Fruit fly (Drosophila melanogaster): ENCODE measurements around the gene CG3164.

CG3164 gene

dm6 chr2L:160581-161452 lies 30.2 kb upstream of the CG3164 start (continued):
- TF ChIP-seq Abd-B (GFP tag; optimal IDR thresholded peaks at IDR 0.05): peak; percentile 25
- no peak for TF ChIP-seq Drgx (GFP tag; IDR thresholded peaks at IDR 0.05)
- TF ChIP-seq bowl (GFP tag; IDR thresholded peaks at IDR 0.05): no peak
- TF ChIP-seq CG17359 (tag; optimal IDR thresholded peaks at IDR 0.05): peak; percentile 91
- TF ChIP-seq org-1 (GFP tag; optimal IDR thresholded peaks at IDR 0.05): peak; percentile 55
- TF ChIP-seq B-H1 (GFP tag; IDR thresholded peaks at IDR 0.05): no peak
- TF ChIP-seq CG3838 (GFP tag; optimal IDR thresholded peaks at IDR 0.05): no peak
- no peak for TF ChIP-seq trem (tag; optimal IDR thresholded peaks at IDR 0.05)
- no peak for TF ChIP-seq CG5953 (GFP tag; IDR thresholded peaks at IDR 0.05)
- no peak for TF ChIP-seq chinmo (GFP tag; IDR thresholded peaks at IDR 0.05; ENCODE audit: partially characterized antibody)
- no peak for TF ChIP-seq otp (GFP tag; IDR thresholded peaks at IDR 0.05)
- no peak for TF ChIP-seq HHEX (GFP tag; optimal IDR thresholded peaks at IDR 0.05)
- TF ChIP-seq CG12299 (tag; optimal IDR thresholded peaks at IDR 0.05): no peak
- no peak for TF ChIP-seq CG4617 (GFP tag; optimal IDR thresholded peaks at IDR 0.05; ENCODE audit: borderline replicate concordance)
- peak; percentile 38 for TF ChIP-seq NC2β (GFP tag; optimal IDR thresholded peaks at IDR 0.05)
- TF ChIP-seq mld (GFP tag; IDR thresholded peaks at IDR 0.05; ENCODE audit: partially characterized antibody): no peak
- peak; percentile 43 for TF ChIP-seq CG17829 (tag; optimal IDR thresholded peaks at IDR 0.05)
- TF ChIP-seq nau (GFP tag; optimal IDR thresholded peaks at IDR 0.05): no peak
- TF ChIP-seq Adf1 (GFP tag; IDR thresholded peaks at IDR 0.05): no peak
- TF ChIP-seq insv (GFP tag; optimal IDR thresholded peaks at IDR 0.05): peak in 1 of 2 experiments; percentile 27
- TF ChIP-seq repo (GFP tag; optimal IDR thresholded peaks at IDR 0.05): no peak
- TF ChIP-seq Poxn (GFP tag; IDR thresholded peaks at IDR 0.05): no peak
- TF ChIP-seq CG31365 (tag; optimal IDR thresholded peaks at IDR 0.05): no peak
- TF ChIP-seq CG10431 (GFP tag; optimal IDR thresholded peaks at IDR 0.05): peak; percentile 50
- TF ChIP-seq CG15011 (GFP tag; optimal IDR thresholded peaks at IDR 0.05): no peak
- TF ChIP-seq croc (GFP tag; conservative IDR thresholded peaks at IDR 0.05): no peak; the same call in 2 of the 3 replicates
- TF ChIP-seq Sox100B (GFP tag; optimal IDR thresholded peaks at IDR 0.05): no peak
- TF ChIP-seq CG7839 (tag; optimal IDR thresholded peaks at IDR 0.05): peak; percentile 12
- TF ChIP-seq gfzf (GFP tag; optimal IDR thresholded peaks at IDR 0.05): no peak
- TF ChIP-seq Atf3 (GFP tag; optimal IDR thresholded peaks at IDR 0.05): no peak
- peak; percentile 99 for TF ChIP-seq abd-A (tag; optimal IDR thresholded peaks at IDR 0.05)
- no peak for TF ChIP-seq CG13775 (GFP tag; optimal IDR thresholded peaks at IDR 0.05)
- no peak for TF ChIP-seq Bteb2 (GFP tag; optimal IDR thresholded peaks at IDR 0.05)
- TF ChIP-seq exex (tag; optimal IDR thresholded peaks at IDR 0.05): peak; percentile 25
- peak; percentile 99 for TF ChIP-seq CG3407 (GFP tag; optimal IDR thresholded peaks at IDR 0.05)
- no peak for TF ChIP-seq Aef1 (GFP tag; IDR thresholded peaks at IDR 0.05)
- no peak for TF ChIP-seq CG18262 (tag; optimal IDR thresholded peaks at IDR 0.05)
- no peak for TF ChIP-seq ranshi (GFP tag; IDR thresholded peaks at IDR 0.05)
- no peak for TF ChIP-seq pita (GFP tag; optimal IDR thresholded peaks at IDR 0.05)
- no peak for TF ChIP-seq ci (GFP tag; IDR thresholded peaks at IDR 0.05)
- TF ChIP-seq CG13287 (GFP tag; IDR thresholded peaks at IDR 0.05; ENCODE audit: partially characterized antibody): no peak
- TF ChIP-seq CG6689 (GFP tag; IDR thresholded peaks at IDR 0.05): no peak
- no peak for TF ChIP-seq trh (GFP tag; optimal IDR thresholded peaks at IDR 0.05)
- TF ChIP-seq GATAe (GFP tag; conservative IDR thresholded peaks at IDR 0.05): no peak
- no peak for TF ChIP-seq az2 (GFP tag; optimal IDR thresholded peaks at IDR 0.05)
- no peak for TF ChIP-seq CG1529 (GFP tag; optimal IDR thresholded peaks at IDR 0.05)
- TF ChIP-seq aop (GFP tag; IDR thresholded peaks at IDR 0.05): no peak
- no peak for TF ChIP-seq odd (GFP tag; optimal IDR thresholded peaks at IDR 0.05)
- TF ChIP-seq slou (GFP tag; optimal IDR thresholded peaks at IDR 0.05): no peak
- TF ChIP-seq lmd (GFP tag; IDR thresholded peaks at IDR 0.05): no peak

Data from whole organism, embryonic.